Fruit fly (Drosophila melanogaster) whole organism, embryonic: ENCODE measurements around the gene CG7289.
A peak's percentile ranks its signal among the peaks of the same experiment; 100 is the strongest.

Source experiments
- Aef1 ChIP-seq: fragments of 200-800 bp; sonication (Bioruptor generic); IDR thresholded peaks from 3 replicates; pipeline ENCODE4 v1.3.6; 2022; ENCODE audit warnings: missing biosample characterization, missing genetic modification characterization
- BtbVII ChIP-seq: fragments of 200-800 bp; sonication (Bioruptor generic); optimal IDR thresholded peaks from 3 replicates; lab custom pipeline; 2017; ENCODE audit warnings: missing biosample characterization, mild to moderate bottlenecking, missing genetic modification characterization
- CG10565 ChIP-seq: fragments of 200-800 bp; sonication (Bioruptor generic); optimal IDR thresholded peaks from 3 replicates; lab custom pipeline; 2016; ENCODE audit warnings: missing biosample characterization, mild to moderate bottlenecking, missing genetic modification characterization
- CG11695 ChIP-seq: fragments of 200-800 bp; sonication (Bioruptor generic); IDR thresholded peaks from 3 replicates; pipeline ENCODE4 v1.3.6; 2022; ENCODE audit warnings: missing biosample characterization, missing genetic modification characterization
- CG12155 ChIP-seq: fragments of 200-800 bp; sonication (Bioruptor generic); optimal IDR thresholded peaks from 3 replicates; lab custom pipeline; 2016; ENCODE audit warnings: missing biosample characterization, missing genetic modification characterization
- CG13123 ChIP-seq: fragments of 200-800 bp; sonication (Bioruptor generic); optimal IDR thresholded peaks from 2 replicates; lab custom pipeline; 2016; ENCODE audit warnings: missing biosample characterization, missing genetic modification characterization
- CG14667 ChIP-seq: fragments of 200-800 bp; sonication (Bioruptor generic); IDR thresholded peaks from 2 replicates; pipeline ENCODE4 v1.3.6; 2022; ENCODE audit warnings: missing biosample characterization, missing genetic modification characterization
- CG16815 ChIP-seq: fragments of 200-800 bp; sonication (Bioruptor generic); optimal IDR thresholded peaks from 3 replicates; lab custom pipeline; 2017; ENCODE audit warnings: missing biosample characterization, mild to moderate bottlenecking, missing genetic modification characterization
- CG17829 ChIP-seq: fragments of 200-800 bp; optimal IDR thresholded peaks from 2 replicates; lab custom pipeline; 2019; ENCODE audit warnings: missing biosample characterization, mild to moderate bottlenecking, missing genetic modification characterization, moderate library complexity
- CG34422 ChIP-seq: fragments of 200-800 bp; sonication (Bioruptor generic); IDR thresholded peaks from 3 replicates; pipeline ENCODE4 v1.3.6; 2022; ENCODE audit warnings: missing biosample characterization, missing genetic modification characterization
- CG3847 ChIP-seq: fragments of 200-800 bp; sonication (Bioruptor generic); IDR thresholded peaks from 2 replicates; pipeline ENCODE4 v1.3.6; 2022; ENCODE audit warnings: missing biosample characterization, missing genetic modification characterization
- CG4360 ChIP-seq: fragments of 200-800 bp; sonication (Bioruptor generic); IDR thresholded peaks from 2 replicates; pipeline ENCODE4 v1.3.6; 2022; ENCODE audit warnings: missing biosample characterization, missing genetic modification characterization
- CG4730 ChIP-seq: fragments of 200-800 bp; sonication (Bioruptor generic); IDR thresholded peaks from 2 replicates; pipeline ENCODE4 v1.3.6; 2022; ENCODE audit warnings: missing biosample characterization, missing genetic modification characterization
- CG6791 ChIP-seq: fragments of 200-800 bp; sonication (Bioruptor generic); IDR thresholded peaks from 3 replicates; pipeline ENCODE4 v1.3.6; 2022; ENCODE audit warnings: missing biosample characterization, missing genetic modification characterization; ENCODE audit not compliant: partially characterized antibody
- D ChIP-seq, 2 experiments: fragments of 200-800 bp in 1 of 2; fragments of >200 bp in 1 of 2; sonication (Bioruptor generic) in 1 of 2; optimal IDR thresholded peaks; 2 replicates in 1 of 2; 3 replicates in 1 of 2; lab custom pipeline; 2017; ENCODE audit warnings: mild to moderate bottlenecking in 1 of 2, missing biosample characterization in 1 of 2, missing genetic modification characterization in 1 of 2, missing genetic modification reagents in 1 of 2
- Deaf1 ChIP-seq: fragments of 200-800 bp; optimal IDR thresholded peaks from 3 replicates; lab custom pipeline; 2019; ENCODE audit warnings: missing biosample characterization, mild to moderate bottlenecking, missing genetic modification characterization, moderate library complexity
- Dll ChIP-seq: fragments of 200-800 bp; sonication (Bioruptor generic); IDR thresholded peaks from 4 replicates; pipeline ENCODE4 v1.3.6; 2022; ENCODE audit warnings: missing biosample characterization, missing genetic modification characterization; ENCODE audit not compliant: partially characterized antibody
- GATAe ChIP-seq: fragments of 200-800 bp; sonication (Bioruptor generic); conservative IDR thresholded peaks from 2 replicates; pipeline ENCODE4 v1.3.6; 2022; ENCODE audit warnings: missing biosample characterization, missing genetic modification characterization
- Hr3 ChIP-seq: fragments of 200-800 bp; sonication (Bioruptor generic); optimal IDR thresholded peaks from 3 replicates; lab custom pipeline; 2016; ENCODE audit warnings: missing biosample characterization, missing genetic modification characterization
- Jarid2 ChIP-seq: fragments of 200-800 bp; sonication (Bioruptor generic); optimal IDR thresholded peaks from 3 replicates; lab custom pipeline; 2017; ENCODE audit warnings: mild to moderate bottlenecking, missing biosample characterization, missing genetic modification reagents, missing genetic modification characterization
- MBD-R2 ChIP-seq: fragments of 200-800 bp; sonication (Bioruptor generic); IDR thresholded peaks from 2 replicates; pipeline ENCODE4 v1.3.6; 2022; ENCODE audit warnings: missing biosample characterization, missing genetic modification characterization
- MTF-1 ChIP-seq: fragments of 200-800 bp; sonication (Bioruptor generic); optimal IDR thresholded peaks from 2 replicates; lab custom pipeline; 2018; ENCODE audit warnings: missing biosample characterization, mild to moderate bottlenecking, missing genetic modification characterization, borderline replicate concordance
- Nf-YB ChIP-seq: fragments of 200-800 bp; sonication (Bioruptor generic); optimal IDR thresholded peaks from 3 replicates; lab custom pipeline; 2019; ENCODE audit warnings: missing biosample characterization, mild to moderate bottlenecking, missing genetic modification characterization, moderate library complexity
- Nf-YC ChIP-seq: fragments of 200-800 bp; optimal IDR thresholded peaks from 3 replicates; lab custom pipeline; 2019; ENCODE audit warnings: missing biosample characterization, mild to moderate bottlenecking, missing genetic modification characterization, moderate library complexity
- Oaz ChIP-seq: fragments of 200-800 bp; sonication (Bioruptor generic); IDR thresholded peaks from 2 replicates; pipeline ENCODE4 v1.3.6; 2022; ENCODE audit warnings: missing biosample characterization, missing genetic modification characterization
- Pdp1 ChIP-seq, 2 experiments: fragments of 200-800 bp; sonication (Bioruptor generic); optimal IDR thresholded peaks; 3 replicates each; lab custom pipeline; 2016; ENCODE audit warnings: missing biosample characterization in 2 of 2, missing genetic modification characterization in 2 of 2, mild to moderate bottlenecking in 1 of 2, moderate library complexity in 1 of 2
- Rx ChIP-seq: fragments of 200-800 bp; sonication (Bioruptor generic); IDR thresholded peaks from 2 replicates; pipeline ENCODE4 v1.3.6; 2022; ENCODE audit warnings: missing biosample characterization, missing genetic modification characterization
- TFAM ChIP-seq: fragments of 200-800 bp; sonication (Bioruptor generic); optimal IDR thresholded peaks from 2 replicates; lab custom pipeline; 2017; ENCODE audit warnings: missing biosample characterization, missing genetic modification characterization, inconsistent platforms
- Trl ChIP-seq, 3 experiments: fragments of >200 bp in 2 of 3; fragments of 200-800 bp in 1 of 3; sonication (Bioruptor generic) in 1 of 3; optimal IDR thresholded peaks; 2 replicates in 1 of 3; 3 replicates in 2 of 3; lab custom pipeline; 2016 to 2017; ENCODE audit warnings: missing biosample characterization in 1 of 3, missing genetic modification characterization in 1 of 3
- ac ChIP-seq: fragments of 200-800 bp; sonication (Bioruptor generic); optimal IDR thresholded peaks from 3 replicates; lab custom pipeline; 2017; ENCODE audit warnings: missing biosample characterization, mild to moderate bottlenecking, missing genetic modification characterization
- ase ChIP-seq: fragments of 200-800 bp; sonication (Bioruptor generic); IDR thresholded peaks from 3 replicates; pipeline ENCODE4 v1.3.6; 2022; ENCODE audit warnings: missing biosample characterization, missing genetic modification characterization
- bcd ChIP-seq: fragments of 200-800 bp; sonication (Bioruptor generic); optimal IDR thresholded peaks from 2 replicates; lab custom pipeline; 2017; ENCODE audit warnings: missing biosample characterization, mild to moderate bottlenecking, missing genetic modification characterization
- bowl ChIP-seq: fragments of 200-800 bp; sonication (Bioruptor generic); IDR thresholded peaks from 2 replicates; pipeline ENCODE4 v1.3.6; 2022; ENCODE audit warnings: missing biosample characterization, missing genetic modification characterization
- chn ChIP-seq: fragments of 200-800 bp; sonication (Bioruptor generic); optimal IDR thresholded peaks from 2 replicates; lab custom pipeline; 2016; ENCODE audit warnings: missing biosample characterization, missing genetic modification characterization
- cwo ChIP-seq: fragments of 200-800 bp; sonication (Bioruptor generic); optimal IDR thresholded peaks from 3 replicates; lab custom pipeline; 2017; ENCODE audit warnings: missing biosample characterization, missing genetic modification characterization, mild to moderate bottlenecking, moderate library complexity, missing genetic modification reagents
- dysf ChIP-seq: fragments of 200-800 bp; sonication (Bioruptor generic); IDR thresholded peaks from 3 replicates; pipeline ENCODE4 v1.3.6; 2022; ENCODE audit warnings: missing biosample characterization, missing genetic modification characterization
- en ChIP-seq: fragments of 200-800 bp; sonication (Bioruptor generic); optimal IDR thresholded peaks from 2 replicates; lab custom pipeline; 2016; ENCODE audit warnings: missing biosample characterization, missing genetic modification characterization
- eve ChIP-seq, 2 experiments: fragments of >200 bp; optimal IDR thresholded peaks; 2 replicates each; lab custom pipeline; 2017; ENCODE audit warnings: missing biosample characterization in 2 of 2, missing genetic modification characterization in 2 of 2
- fu2 ChIP-seq: fragments of 200-800 bp; sonication (Bioruptor generic); optimal IDR thresholded peaks from 2 replicates; lab custom pipeline; 2016; ENCODE audit warnings: missing biosample characterization, missing genetic modification characterization
- gro ChIP-seq: fragments of 200-800 bp; sonication (Bioruptor generic); optimal IDR thresholded peaks from 2 replicates; lab custom pipeline; 2016; ENCODE audit warnings: missing biosample characterization, missing genetic modification characterization
- kni ChIP-seq: fragments of 200-800 bp; sonication (Bioruptor generic); optimal IDR thresholded peaks from 3 replicates; lab custom pipeline; 2017; ENCODE audit warnings: mild to moderate bottlenecking, missing biosample characterization, missing genetic modification reagents, missing genetic modification characterization
- lilli ChIP-seq: fragments of 200-800 bp; sonication (Bioruptor generic); optimal IDR thresholded peaks from 3 replicates; lab custom pipeline; 2016; ENCODE audit warnings: missing biosample characterization, missing genetic modification characterization
- pros ChIP-seq: fragments of 200-800 bp; sonication (Bioruptor generic); optimal IDR thresholded peaks from 3 replicates; lab custom pipeline; 2019; ENCODE audit warnings: missing biosample characterization, mild to moderate bottlenecking, missing genetic modification characterization, moderate library complexity
- pzg ChIP-seq: fragments of 200-800 bp; sonication (Bioruptor generic); optimal IDR thresholded peaks from 3 replicates; lab custom pipeline; 2018; ENCODE audit warnings: missing biosample characterization, mild to moderate bottlenecking, missing genetic modification characterization, moderate library complexity
- slou ChIP-seq: fragments of 200-800 bp; sonication (Bioruptor generic); optimal IDR thresholded peaks from 3 replicates; lab custom pipeline; 2016; ENCODE audit warnings: missing biosample characterization, missing genetic modification characterization
- tin ChIP-seq: fragments of 200-800 bp; sonication (Bioruptor generic); optimal IDR thresholded peaks from 3 replicates; lab custom pipeline; 2016; ENCODE audit warnings: missing biosample characterization, missing genetic modification characterization
- twi ChIP-seq: fragments of 200-800 bp; optimal IDR thresholded peaks from 2 replicates; lab custom pipeline; 2019; ENCODE audit warnings: missing biosample characterization, mild to moderate bottlenecking, missing genetic modification characterization, moderate library complexity
- vvl ChIP-seq: fragments of 200-800 bp; sonication (Bioruptor generic); IDR thresholded peaks from 2 replicates; pipeline ENCODE4 v1.3.6; 2022; ENCODE audit warnings: missing biosample characterization, missing genetic modification characterization
- z ChIP-seq: fragments of 200-800 bp; sonication (Bioruptor generic); IDR thresholded peaks from 3 replicates; pipeline ENCODE4 v1.3.6; 2022; ENCODE audit warnings: missing biosample characterization, missing genetic modification characterization

Gene CG7289

DNA sequence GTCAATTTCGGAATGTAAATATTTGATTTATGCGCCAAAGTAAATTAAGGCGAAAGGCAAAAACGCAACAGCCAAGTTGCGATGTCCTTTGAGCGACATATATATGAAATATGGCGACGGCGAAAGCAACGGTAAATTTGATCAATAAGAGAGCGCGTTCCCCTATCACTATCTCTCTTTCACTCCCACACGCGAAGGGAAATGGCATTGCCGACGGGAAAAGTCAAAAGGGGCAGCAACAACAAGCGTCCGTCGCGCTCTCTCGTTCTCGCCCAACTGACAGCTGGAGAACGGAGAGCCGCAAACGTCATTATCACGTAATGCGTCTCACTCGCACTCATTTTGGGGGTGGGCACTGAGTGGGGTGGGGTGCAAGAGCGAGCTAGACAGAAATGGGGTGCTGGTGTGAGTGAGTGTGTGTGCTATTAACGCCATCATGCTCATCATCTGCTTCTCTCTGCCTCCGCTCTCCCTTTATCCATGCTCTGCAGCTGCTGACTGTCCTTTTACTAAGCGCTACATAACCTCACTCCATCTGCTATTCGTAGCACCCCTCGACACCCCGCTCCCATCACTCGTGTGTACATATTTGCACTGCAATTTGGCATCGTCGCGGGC lies 11.6 kb upstream of the CG7289 start, which contains the start of gene erm (continued):
- no peak for TF ChIP-seq chn
- TF ChIP-seq kni (GFP tag; lab: Kevin White, UChicago), result peak; percentile 37
- peak; percentile 97 for TF ChIP-seq Nf-YB (GFP tag; lab: Kevin White, UChicago)
- no peak for TF ChIP-seq Hr3 (GFP tag; lab: Kevin White, UChicago)
- 0 out of 3 replicates have a peak, but pooled peaks have one; percentile 17 for TF ChIP-seq CG34422 (GFP tag; lab: Robert Waterston, UW)
- TF ChIP-seq gro, result no peak
- no peak for TF ChIP-seq tin
- peak; percentile 98 for TF ChIP-seq CG4360 (GFP tag; lab: Robert Waterston, UW)
- no peak for TF ChIP-seq GATAe
- no peak for TF ChIP-seq CG14667
- TF ChIP-seq lilli, result no peak
- TF ChIP-seq MTF-1 (GFP tag; lab: Kevin White, UChicago), result peak; percentile 74
- peak; percentile 67; the same call in 1 of the 3 replicates for TF ChIP-seq z (GFP tag; lab: Robert Waterston, UW)
- TF ChIP-seq eve (GFP tag; optimal IDR thresholded peaks at IDR 0.05; lab: Kevin White, UChicago), result no peak
- peak; percentile 43 for TF ChIP-seq pros (GFP tag; lab: Kevin White, UChicago)
- TF ChIP-seq Pdp1 (GFP tag; optimal IDR thresholded peaks at IDR 0.05; lab: Kevin White, UChicago), result no peak
- TF ChIP-seq Trl (optimal IDR thresholded peaks at IDR 0.05; lab: Kevin White, UChicago), result peak; percentile 27 to 76
- peak; percentile 57 for TF ChIP-seq Trl (GFP tag; optimal IDR thresholded peaks at IDR 0.05; lab: Kevin White, UChicago)
- no peak for TF ChIP-seq bowl (GFP tag; lab: Robert Waterston, UW)
- TF ChIP-seq CG17829 (tag; lab: Kevin White, UChicago), result peak; percentile 16
- TF ChIP-seq MBD-R2 (GFP tag; lab: Robert Waterston, UW), result no peak
- TF ChIP-seq CG10565 (GFP tag; lab: Kevin White, UChicago), result no peak
- TF ChIP-seq Dll, result no peak
- TF ChIP-seq ac (GFP tag; lab: Kevin White, UChicago), result peak; percentile 19
- TF ChIP-seq CG6791, result 0 out of 3 replicates have a peak, but pooled peaks have one; percentile 5
- no peak for TF ChIP-seq CG16815 (GFP tag; lab: Kevin White, UChicago)
- TF ChIP-seq Deaf1 (tag; lab: Kevin White, UChicago), result peak; percentile 76
- TF ChIP-seq CG13123, result no peak
- no peak for TF ChIP-seq pzg (GFP tag; lab: Kevin White, UChicago)
- no peak for TF ChIP-seq Oaz (GFP tag; lab: Robert Waterston, UW)
- no peak for TF ChIP-seq en (GFP tag; lab: Kevin White, UChicago)
- peak; percentile 56 for TF ChIP-seq twi (tag; lab: Kevin White, UChicago)
- TF ChIP-seq bcd, result no peak
- no peak for TF ChIP-seq dysf (GFP tag; lab: Robert Waterston, UW)
- no peak for TF ChIP-seq CG4730 (GFP tag; lab: Robert Waterston, UW)
- peak; percentile 49; the same call in 1 of the 2 replicates for TF ChIP-seq vvl (GFP tag; lab: Robert Waterston, UW)
- no peak for TF ChIP-seq CG12155
- 0 out of 2 replicates have a peak, but pooled peaks have one; percentile 14 for TF ChIP-seq CG3847
- TF ChIP-seq Jarid2 (GFP tag; lab: Kevin White, UChicago), result peak; percentile 14
- no peak for TF ChIP-seq ase (GFP tag; lab: Robert Waterston, UW)
- peak; percentile 97 for TF ChIP-seq Nf-YC (tag; lab: Kevin White, UChicago)
- no peak for TF ChIP-seq D (optimal IDR thresholded peaks at IDR 0.05; lab: Kevin White, UChicago)
- TF ChIP-seq D (GFP tag; optimal IDR thresholded peaks at IDR 0.05; lab: Kevin White, UChicago), result no peak
- no peak for TF ChIP-seq CG11695 (GFP tag; lab: Robert Waterston, UW)
- TF ChIP-seq BtbVII, result no peak
- no peak for TF ChIP-seq fu2
- no peak for TF ChIP-seq TFAM (GFP tag; lab: Kevin White, UChicago)
- TF ChIP-seq Aef1 (GFP tag; lab: Robert Waterston, UW), result peak; percentile 75
- no peak for TF ChIP-seq Rx (GFP tag; lab: Robert Waterston, UW)
- TF ChIP-seq cwo (GFP tag; lab: Kevin White, UChicago), result no peak
- no peak for TF ChIP-seq slou (GFP tag; lab: Kevin White, UChicago)
